Worm (Caenorhabditis elegans) whole organism, L2 larva: ENCODE results near the gene mec-2.
A peak's percentile ranks its signal among the peaks of the same experiment; 100 is the strongest.

Experiments used
- C34F6.9 ChIP-seq: fragments of 150-350 bp; optimal IDR thresholded peaks from 2 replicates; lab custom pipeline; 2014; ENCODE audit warnings: missing biosample characterization, missing genetic modification characterization
- F13H6.1 ChIP-seq: sonication (generic microtip); optimal IDR thresholded peaks from 2 replicates; lab custom pipeline; 2016; ENCODE audit warnings: missing genetic modification characterization, missing compliant biosample characterization
- R02D3.7 ChIP-seq: fragments of 150-350 bp; optimal IDR thresholded peaks from 2 replicates; lab custom pipeline; 2014; ENCODE audit warnings: missing biosample characterization, missing genetic modification characterization
- Y55F3AM.14 ChIP-seq: fragments of 200-800 bp; sonication (Bioruptor generic); optimal IDR thresholded peaks from 2 replicates; lab custom pipeline; 2018; ENCODE audit warnings: mild to moderate bottlenecking, missing genetic modification characterization, missing compliant biosample characterization
- alr-1 ChIP-seq: fragments of 150-350 bp; optimal IDR thresholded peaks from 2 replicates; lab custom pipeline; 2014; ENCODE audit warnings: missing biosample characterization, missing genetic modification characterization
- aly-2 ChIP-seq: fragments of 150-350 bp; optimal IDR thresholded peaks from 2 replicates; lab custom pipeline; 2014; ENCODE audit warnings: missing biosample characterization, missing genetic modification characterization
- ama-1 ChIP-seq: fragments of 150-350 bp; optimal IDR thresholded peaks from 2 replicates; lab custom pipeline; 2018; ENCODE audit warnings: inconsistent platforms
- blmp-1 ChIP-seq: sonication (generic microtip); optimal IDR thresholded peaks from 2 replicates; lab custom pipeline; 2017; ENCODE audit warnings: missing genetic modification characterization, mild to moderate bottlenecking, missing compliant biosample characterization, antibody characterized with exemption, moderate library complexity; ENCODE audit not compliant: insufficient read depth
- dmd-4 ChIP-seq: sonication (generic microtip); optimal IDR thresholded peaks from 2 replicates; lab custom pipeline; 2017; ENCODE audit warnings: missing biosample characterization, missing genetic modification characterization
- elt-3 ChIP-seq: sonication (generic microtip); optimal IDR thresholded peaks from 2 replicates; lab custom pipeline; 2017; ENCODE audit warnings: missing biosample characterization, missing genetic modification characterization
- fos-1 ChIP-seq: fragments of 150-350 bp; optimal IDR thresholded peaks from 2 replicates; lab custom pipeline; 2014; ENCODE audit warnings: missing biosample characterization, missing genetic modification characterization
- gmeb-1 ChIP-seq: fragments of 150-350 bp; optimal IDR thresholded peaks from 2 replicates; lab custom pipeline; 2014; ENCODE audit warnings: missing biosample characterization, missing genetic modification characterization
- lin-11 ChIP-seq: fragments of 150-350 bp; sonication (generic microtip); optimal IDR thresholded peaks from 2 replicates; lab custom pipeline; 2014; ENCODE audit warnings: missing biosample characterization, missing genetic modification characterization, inconsistent platforms, mixed read lengths
- lin-13 ChIP-seq: fragments of 150-350 bp; optimal IDR thresholded peaks from 2 replicates; lab custom pipeline; 2014; ENCODE audit warnings: missing biosample characterization, missing genetic modification reagents, missing genetic modification characterization
- lin-39 ChIP-seq: fragments of 150-350 bp; optimal IDR thresholded peaks from 2 replicates; lab custom pipeline; 2014; ENCODE audit warnings: missing biosample characterization, missing genetic modification reagents, missing genetic modification characterization
- lsy-2 ChIP-seq, 2 experiments: fragments of 150-350 bp in 1 of 2; sonication (generic microtip) in 1 of 2; optimal IDR thresholded peaks; 2 replicates each; lab custom pipeline; 2014 to 2017; ENCODE audit warnings: missing biosample characterization in 2 of 2, missing genetic modification characterization in 2 of 2
- mab-5 ChIP-seq: fragments of 150-350 bp; optimal IDR thresholded peaks from 2 replicates; lab custom pipeline; 2014; ENCODE audit warnings: missing biosample characterization, missing genetic modification characterization
- mbf-1 ChIP-seq: sonication (generic microtip); optimal IDR thresholded peaks from 2 replicates; lab custom pipeline; 2017; ENCODE audit warnings: missing biosample characterization, missing genetic modification characterization
- mdl-1 ChIP-seq, 2 experiments: fragments of 150-350 bp in 1 of 2; sonication (generic microtip) in 1 of 2; optimal IDR thresholded peaks; 2 replicates each; lab custom pipeline; 2017; ENCODE audit warnings: missing biosample characterization in 2 of 2, missing genetic modification characterization in 2 of 2
- nhr-10 ChIP-seq: sonication (generic microtip); optimal IDR thresholded peaks from 2 replicates; lab custom pipeline; 2017; ENCODE audit warnings: missing biosample characterization, missing genetic modification characterization
- nhr-11 ChIP-seq: fragments of 150-350 bp; optimal IDR thresholded peaks from 2 replicates; lab custom pipeline; 2014; ENCODE audit warnings: missing biosample characterization, missing genetic modification characterization
- nhr-129 ChIP-seq: fragments of 150-350 bp; optimal IDR thresholded peaks from 2 replicates; lab custom pipeline; 2014; ENCODE audit warnings: missing biosample characterization, missing genetic modification characterization
- nhr-21 ChIP-seq: fragments of 150-350 bp; optimal IDR thresholded peaks from 2 replicates; lab custom pipeline; 2014; ENCODE audit warnings: missing biosample characterization, missing genetic modification characterization
- nhr-23 ChIP-seq: fragments of 150-350 bp; optimal IDR thresholded peaks from 2 replicates; lab custom pipeline; 2014; ENCODE audit warnings: missing biosample characterization, missing genetic modification reagents, missing genetic modification characterization
- nhr-237 ChIP-seq: fragments of 150-350 bp; optimal IDR thresholded peaks from 2 replicates; lab custom pipeline; 2014; ENCODE audit warnings: missing biosample characterization, missing genetic modification characterization
- nhr-25 ChIP-seq: fragments of 150-350 bp; sonication (generic microtip); optimal IDR thresholded peaks from 3 replicates; lab custom pipeline; 2014; ENCODE audit warnings: missing biosample characterization, missing genetic modification characterization
- nhr-77 ChIP-seq: fragments of 150-350 bp; optimal IDR thresholded peaks from 2 replicates; lab custom pipeline; 2014; ENCODE audit warnings: missing biosample characterization, missing genetic modification characterization
- peb-1 ChIP-seq: fragments of 150-350 bp; optimal IDR thresholded peaks from 2 replicates; lab custom pipeline; 2014; ENCODE audit warnings: missing biosample characterization, missing genetic modification characterization
- sem-4 ChIP-seq: fragments of 150-350 bp; optimal IDR thresholded peaks from 2 replicates; lab custom pipeline; 2014; ENCODE audit warnings: missing biosample characterization, missing genetic modification reagents, missing genetic modification characterization
- sma-3 ChIP-seq: sonication (generic microtip); optimal IDR thresholded peaks from 2 replicates; lab custom pipeline; 2016; ENCODE audit warnings: missing genetic modification reagents, missing genetic modification characterization, missing compliant biosample characterization
- sma-9 ChIP-seq, 2 experiments: fragments of 150-350 bp in 1 of 2; sonication (generic microtip) in 1 of 2; optimal IDR thresholded peaks; 2 replicates each; lab custom pipeline; 2014 to 2016; ENCODE audit warnings: missing genetic modification characterization in 2 of 2, mild to moderate bottlenecking in 1 of 2, missing biosample characterization in 1 of 2, missing compliant biosample characterization in 1 of 2, missing genetic modification reagents in 1 of 2, moderate library complexity in 1 of 2
- snpc-4 ChIP-seq: fragments of 150-350 bp; optimal IDR thresholded peaks from 2 replicates; lab custom pipeline; 2014; ENCODE audit warnings: missing biosample characterization, missing genetic modification characterization
- unc-55 ChIP-seq: fragments of 150-350 bp; sonication (generic microtip); optimal IDR thresholded peaks from 3 replicates; lab custom pipeline; 2014; ENCODE audit warnings: missing biosample characterization, missing genetic modification reagents, missing genetic modification characterization
- unc-62 ChIP-seq: fragments of 150-350 bp; optimal IDR thresholded peaks from 2 replicates; lab custom pipeline; 2014; ENCODE audit warnings: missing biosample characterization, missing genetic modification reagents, missing genetic modification characterization
- zag-1 ChIP-seq: fragments of 150-350 bp; optimal IDR thresholded peaks from 2 replicates; lab custom pipeline; 2014; ENCODE audit warnings: missing biosample characterization, missing genetic modification characterization
- ztf-1 ChIP-seq: fragments of 200-800 bp; sonication (Bioruptor generic); conservative IDR thresholded peaks from 2 replicates; pipeline ENCODE4 v1.3.6; 2022; ENCODE audit warnings: missing genetic modification characterization, missing compliant biosample characterization

mec-2 gene

ce11 chrX:5524260-5524659, 43.3 kb upstream of the mec-2 start:
- peak; percentile 43 for TF ChIP-seq sma-9 (GFP tag; optimal IDR thresholded peaks at IDR 0.05; lab: Kevin White, UChicago)
- no peak for TF ChIP-seq sma-9 (tag; optimal IDR thresholded peaks at IDR 0.05; lab: Kevin White, UChicago)
- TF ChIP-seq nhr-129 (tag; lab: Kevin White, UChicago): no peak
- TF ChIP-seq F13H6.1 (tag; lab: Kevin White, UChicago): peak; percentile 35
- peak; percentile 9 for TF ChIP-seq sma-3 (GFP tag; lab: Kevin White, UChicago)
- TF ChIP-seq unc-55 (GFP tag; lab: Kevin White, UChicago): no peak
- TF ChIP-seq lin-11 (tag; lab: Kevin White, UChicago): no peak
- no peak for TF ChIP-seq aly-2
- no peak for TF ChIP-seq C34F6.9 (tag; lab: Kevin White, UChicago)
- peak; percentile 64 for TF ChIP-seq fos-1 (tag; lab: Kevin White, UChicago)
- TF ChIP-seq dmd-4 (tag; lab: Kevin White, UChicago): no peak

- TF ChIP-seq mbf-1 (tag; lab: Kevin White, UChicago) (no peak), nhr-25 (tag; lab: Kevin White, UChicago) (no peak), nhr-129 (tag; lab: Kevin White, UChicago) (no peak), elt-3 (tag; lab: Kevin White, UChicago) (no peak), lin-11 (tag; lab: Kevin White, UChicago) (no peak), R02D3.7 (no peak)
These were observed 29.1 kb upstream of the mec-2 start, which contains the start of gene lgx-1 for ce11 chrX:5538416-5538815. Gene lgx-1 (minus strand): TSS chrX:5538516.

ce11 chrX:5543651-5544050, 23.9 kb upstream of the mec-2 start, which contains the start of gene C54G7.1:
Gene C54G7.1 (plus strand): TSS chrX:5543951.
- TF ChIP-seq zag-1 (tag; lab: Kevin White, UChicago) (no peak), nhr-21 (tag; lab: Kevin White, UChicago) (no peak), blmp-1 (no peak), ama-1 (lab: Kevin White, UChicago) (no peak), lin-13 (no peak), alr-1 (no peak), nhr-10 (tag; lab: Kevin White, UChicago) (no peak), nhr-11 (no peak), gmeb-1 (tag; lab: Kevin White, UChicago) (no peak), unc-62 (GFP tag; lab: Kevin White, UChicago) (no peak), aly-2 (no peak)

- TF ChIP-seq mab-5 (tag; lab: Kevin White, UChicago): no peak
- no peak for TF ChIP-seq ztf-1 (GFP tag; lab: Robert Waterston, UW)
- no peak for TF ChIP-seq nhr-129 (tag; lab: Kevin White, UChicago)
- no peak for TF ChIP-seq mdl-1 (tag; optimal IDR thresholded peaks at IDR 0.05; lab: Kevin White, UChicago)
- TF ChIP-seq snpc-4 (tag; lab: Kevin White, UChicago): no peak
- no peak for TF ChIP-seq nhr-21 (tag; lab: Kevin White, UChicago)
- TF ChIP-seq fos-1 (tag; lab: Kevin White, UChicago): no peak
- no peak for TF ChIP-seq nhr-237 (tag; lab: Kevin White, UChicago)
- TF ChIP-seq Y55F3AM.14 (GFP tag; lab: Kevin White, UChicago): no peak
These were observed 19.7 kb upstream of the mec-2 start for ce11 chrX:5547828-5548227.

ce11 chrX:5552652-5553051, 14.9 kb upstream of the mec-2 start, which contains the start of gene ifta-1:
Gene ifta-1 (minus strand): TSS chrX:5552752.
- TF ChIP-seq nhr-23 (tag; lab: Kevin White, UChicago) (no peak), lin-11 (tag; lab: Kevin White, UChicago) (peak; percentile 6)

- TF ChIP-seq lin-39 (tag; lab: Kevin White, UChicago) (no peak), zag-1 (tag; lab: Kevin White, UChicago) (no peak), blmp-1 (no peak), mab-5 (tag; lab: Kevin White, UChicago) (no peak), C34F6.9 (tag; lab: Kevin White, UChicago) (no peak), nhr-77 (tag; lab: Kevin White, UChicago) (no peak), mdl-1 (tag; optimal IDR thresholded peaks at IDR 0.05; lab: Kevin White, UChicago) (no peak), lsy-2 (tag; optimal IDR thresholded peaks at IDR 0.05; lab: Kevin White, UChicago) (no peak), sem-4 (tag; lab: Kevin White, UChicago) (no peak), lin-13 (no peak), peb-1 (tag; lab: Kevin White, UChicago) (no peak), fos-1 (tag; lab: Kevin White, UChicago) (no peak)
These were observed 12.4 kb upstream of the mec-2 start for ce11 chrX:5555055-5555629.
